Fruit fly (Drosophila melanogaster) whole organism, prepupa: ENCODE measurements around the gene JMJD4.

ENCODE experiments used
- CG4318 ChIP-seq: fragments of 200-800 bp; sonication (Bioruptor generic); optimal IDR thresholded peaks from 3 replicates; lab custom pipeline; 2017; ENCODE audit warnings: missing biosample characterization, mild to moderate bottlenecking, missing genetic modification characterization
- Hr4 ChIP-seq: fragments of 200-800 bp; sonication (Bioruptor generic); optimal IDR thresholded peaks from 3 replicates; lab custom pipeline; 2016; ENCODE audit warnings: missing biosample characterization, missing genetic modification characterization

Gene JMJD4

dm6 chr2L:18112435-18112834 lies 46.6 kb downstream of the JMJD4 start:
- TF ChIP-seq CG4318 (GFP tag; lab: Kevin White, UChicago) (no peak), Hr4 (no peak)
